Worm (Caenorhabditis elegans) whole organism, young adult: ENCODE data around the gene parn-2.

Source experiments
- B0035.1 ChIP-seq: sonication (generic microtip); optimal IDR thresholded peaks from 2 replicates; lab custom pipeline; 2016; ENCODE audit warnings: missing genetic modification characterization, mild to moderate bottlenecking, missing compliant biosample characterization, missing genotype, missing genetic modification reagents
- D2030.7 ChIP-seq: fragments of 200-800 bp; sonication (Bioruptor generic); IDR thresholded peaks from 2 replicates; pipeline ENCODE4 v1.3.6; 2022; ENCODE audit warnings: missing genetic modification reagents, missing genetic modification characterization, missing compliant biosample characterization
- F33H1.4 ChIP-seq: fragments of 200-800 bp; sonication (Bioruptor generic); IDR thresholded peaks from 2 replicates; pipeline ENCODE4 v1.3.6; 2022; ENCODE audit warnings: missing genetic modification reagents, missing genetic modification characterization, missing compliant biosample characterization
- F39B2.1 ChIP-seq: fragments of 200-800 bp; sonication (Bioruptor generic); IDR thresholded peaks from 2 replicates; pipeline ENCODE4 v1.3.6; 2022; ENCODE audit warnings: missing genetic modification reagents, missing genetic modification characterization, missing compliant biosample characterization
- F55B11.4 ChIP-seq: sonication (generic microtip); optimal IDR thresholded peaks from 2 replicates; lab custom pipeline; 2016; ENCODE audit warnings: missing compliant biosample characterization, missing genetic modification characterization, borderline replicate concordance; ENCODE audit not compliant: insufficient read depth
- K12H6.12 ChIP-seq: fragments of 200-800 bp; sonication (Bioruptor generic); optimal IDR thresholded peaks from 2 replicates; lab custom pipeline; 2018; ENCODE audit warnings: mild to moderate bottlenecking, missing genetic modification characterization, missing compliant biosample characterization
- T07F8.4 ChIP-seq: sonication (generic microtip); optimal IDR thresholded peaks from 2 replicates; lab custom pipeline; 2016; ENCODE audit warnings: mild to moderate bottlenecking, missing genetic modification characterization, moderate library complexity, missing compliant biosample characterization
- Y56A3A.18 ChIP-seq: fragments of 200-800 bp; sonication (Bioruptor generic); IDR thresholded peaks from 2 replicates; pipeline ENCODE4 v1.3.6; 2022; ENCODE audit warnings: missing genetic modification reagents, missing genetic modification characterization, missing compliant biosample characterization
- aptf-3 ChIP-seq: fragments of 200-800 bp; sonication (Bioruptor generic); IDR thresholded peaks from 2 replicates; pipeline ENCODE4 v1.3.6; 2022; ENCODE audit warnings: missing genetic modification characterization, missing compliant biosample characterization
- atf-7 ChIP-seq: sonication (generic microtip); optimal IDR thresholded peaks from 2 replicates; lab custom pipeline; 2017; ENCODE audit warnings: mild to moderate bottlenecking, missing genetic modification characterization, missing compliant biosample characterization
- athp-1 ChIP-seq: sonication (generic microtip); optimal IDR thresholded peaks from 2 replicates; lab custom pipeline; 2017; ENCODE audit warnings: mild to moderate bottlenecking, missing genetic modification characterization, missing compliant biosample characterization
- bed-1 ChIP-seq: fragments of 200-800 bp; sonication (Bioruptor generic); IDR thresholded peaks from 2 replicates; pipeline ENCODE4 v1.3.6; 2022; ENCODE audit warnings: missing genetic modification reagents, missing genetic modification characterization, missing compliant biosample characterization
- dox-1 ChIP-seq: fragments of 200-800 bp; sonication (Bioruptor generic); IDR thresholded peaks from 2 replicates; pipeline ENCODE4 v1.3.6; 2022; ENCODE audit warnings: missing genetic modification reagents, missing genetic modification characterization, missing compliant biosample characterization
- ets-4 ChIP-seq: fragments of 200-800 bp; sonication (Bioruptor generic); optimal IDR thresholded peaks from 2 replicates; lab custom pipeline; 2018; ENCODE audit warnings: mild to moderate bottlenecking, missing genetic modification characterization, missing compliant biosample characterization
- fkh-3 ChIP-seq: sonication (generic microtip); optimal IDR thresholded peaks from 2 replicates; lab custom pipeline; 2016; ENCODE audit warnings: mild to moderate bottlenecking, missing genetic modification characterization, missing compliant biosample characterization
- hlh-26 ChIP-seq: fragments of 200-800 bp; sonication (Bioruptor generic); conservative IDR thresholded peaks from 2 replicates; pipeline ENCODE4 v1.3.6; 2022; ENCODE audit warnings: missing genetic modification reagents, missing genetic modification characterization, missing compliant biosample characterization
- lsl-1 ChIP-seq: fragments of 200-800 bp; sonication (Bioruptor generic); optimal IDR thresholded peaks from 2 replicates; lab custom pipeline; 2018; ENCODE audit warnings: mild to moderate bottlenecking, missing genetic modification characterization, moderate library complexity, missing compliant biosample characterization
- mcd-1 ChIP-seq: fragments of 200-800 bp; sonication (Bioruptor generic); IDR thresholded peaks from 2 replicates; pipeline ENCODE4 v1.3.6; 2022; ENCODE audit warnings: missing genetic modification reagents, missing genetic modification characterization, missing compliant biosample characterization
- mxl-1 ChIP-seq: sonication (generic microtip); optimal IDR thresholded peaks from 2 replicates; lab custom pipeline; 2016; ENCODE audit warnings: missing genetic modification characterization, missing compliant biosample characterization
- nfyb-1 ChIP-seq: fragments of 200-800 bp; sonication (Bioruptor generic); IDR thresholded peaks from 2 replicates; pipeline ENCODE4 v1.3.6; 2022; ENCODE audit warnings: missing genetic modification reagents, missing genetic modification characterization, missing compliant biosample characterization
- nhr-120 ChIP-seq: fragments of 200-800 bp; sonication (Bioruptor generic); IDR thresholded peaks from 2 replicates; pipeline ENCODE4 v1.3.6; 2022; ENCODE audit warnings: missing genetic modification characterization, missing compliant biosample characterization
- nhr-80 ChIP-seq: sonication (generic microtip); optimal IDR thresholded peaks from 2 replicates; lab custom pipeline; 2016; ENCODE audit warnings: missing genetic modification characterization, missing compliant biosample characterization
- rcor-1 ChIP-seq: fragments of 200-800 bp; sonication (Bioruptor generic); IDR thresholded peaks from 2 replicates; pipeline ENCODE4 v1.3.6; 2022; ENCODE audit warnings: missing genetic modification reagents, missing genetic modification characterization, missing compliant biosample characterization
- rec-8 ChIP-seq, 2 experiments: sonication (generic microtip); optimal IDR thresholded peaks; 2 replicates each; lab custom pipeline; 2016; ENCODE audit warnings: mild to moderate bottlenecking in 2 of 2, missing genetic modification characterization in 2 of 2, missing genetic modification reagents in 2 of 2, missing genotype in 2 of 2, missing biosample characterization in 1 of 2, missing compliant biosample characterization in 1 of 2, moderate library complexity in 1 of 2
- sea-2 ChIP-seq: fragments of 200-800 bp; sonication (Bioruptor generic); IDR thresholded peaks from 2 replicates; pipeline ENCODE4 v1.3.6; 2022; ENCODE audit warnings: missing genetic modification characterization, missing compliant biosample characterization
- snpc-1.3 ChIP-seq: sonication (generic microtip); optimal IDR thresholded peaks from 2 replicates; lab custom pipeline; 2017; ENCODE audit warnings: missing genetic modification characterization, mild to moderate bottlenecking, missing compliant biosample characterization, antibody characterized with exemption, moderate library complexity, missing genotype, missing genetic modification reagents; ENCODE audit not compliant: insufficient read depth
- somi-1 ChIP-seq: fragments of 200-800 bp; sonication (Bioruptor generic); optimal IDR thresholded peaks from 2 replicates; lab custom pipeline; 2018; ENCODE audit warnings: mild to moderate bottlenecking, missing genetic modification characterization, missing compliant biosample characterization
- tbp1 ChIP-seq: fragments of 200-800 bp; sonication (Bioruptor generic); optimal IDR thresholded peaks from 2 replicates; lab custom pipeline; 2018; ENCODE audit warnings: mild to moderate bottlenecking, missing genetic modification characterization, missing compliant biosample characterization
- tlf-1 ChIP-seq: fragments of 200-800 bp; sonication (Bioruptor generic); optimal IDR thresholded peaks from 2 replicates; lab custom pipeline; 2018; ENCODE audit warnings: mild to moderate bottlenecking, missing genetic modification characterization, missing compliant biosample characterization
- zfh-2 ChIP-seq: fragments of 200-800 bp; sonication (Bioruptor generic); conservative IDR thresholded peaks from 2 replicates; pipeline ENCODE4 v1.3.6; 2022; ENCODE audit warnings: missing genetic modification reagents, missing genetic modification characterization, missing compliant biosample characterization
- zim-3 ChIP-seq: sonication (generic microtip); optimal IDR thresholded peaks from 2 replicates; lab custom pipeline; 2017; ENCODE audit warnings: mild to moderate bottlenecking, missing genetic modification characterization, moderate library complexity, missing compliant biosample characterization
- ztf-18 ChIP-seq: sonication (generic microtip); optimal IDR thresholded peaks from 2 replicates; lab custom pipeline; 2016; ENCODE audit warnings: missing genotype, mild to moderate bottlenecking, missing genetic modification characterization, missing compliant biosample characterization
- ztf-28 ChIP-seq: fragments of 200-800 bp; sonication (Bioruptor generic); IDR thresholded peaks from 2 replicates; pipeline ENCODE4 v1.3.6; 2022; ENCODE audit warnings: missing genetic modification reagents, missing genetic modification characterization, missing compliant biosample characterization
- ztf-3 ChIP-seq: fragments of 200-800 bp; sonication (Bioruptor generic); optimal IDR thresholded peaks from 2 replicates; lab custom pipeline; 2018; ENCODE audit warnings: mild to moderate bottlenecking, missing genetic modification characterization, missing compliant biosample characterization

parn-2 gene

ce11 chrII:12266797-12267196 is 10.4 kb upstream of the parn-2 start:
- TF ChIP-seq bed-1 (GFP tag; lab: Robert Waterston, UW) (no peak), ztf-28 (GFP tag; lab: Robert Waterston, UW) (no peak), F55B11.4 (tag; lab: Kevin White, UChicago) (no peak), athp-1 (tag; lab: Kevin White, UChicago) (no peak), hlh-26 (GFP tag; lab: Robert Waterston, UW) (no peak), fkh-3 (no peak), B0035.1 (no peak), rcor-1 (GFP tag; lab: Robert Waterston, UW) (no peak), mcd-1 (GFP tag; lab: Robert Waterston, UW) (no peak)

ce11 chrII:12266145-12266544 is 9.7 kb upstream of the parn-2 start, which contains the start of gene tric-1B.1:
Gene tric-1B.1, minus strand, starts transcription at chrII:12266245.
- TF ChIP-seq atf-7 (tag; lab: Kevin White, UChicago): no peak
- TF ChIP-seq T07F8.4 (tag; lab: Kevin White, UChicago): no peak

DNA sequence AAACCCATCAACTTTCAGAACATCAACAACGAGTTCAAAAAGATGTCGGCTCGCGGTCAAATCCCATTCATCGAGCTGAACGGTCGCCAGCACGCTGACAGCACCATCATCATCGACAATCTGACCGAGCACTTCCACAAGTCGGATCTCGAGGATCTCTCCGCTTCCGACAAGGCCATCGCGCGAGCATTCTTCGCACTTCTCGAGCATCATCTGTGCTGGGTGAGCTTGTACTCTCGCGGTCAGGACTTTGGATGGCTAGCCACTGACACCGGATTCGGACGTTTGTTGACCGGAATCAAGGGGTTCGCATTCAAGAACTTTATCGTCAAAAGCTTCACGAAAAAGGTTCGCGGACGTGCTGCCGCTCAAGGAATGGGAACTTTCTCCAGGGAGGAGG is 8.4 kb upstream of the parn-2 start:
- TF ChIP-seq zfh-2 (GFP tag; lab: Robert Waterston, UW): peak; percentile 66
- TF ChIP-seq snpc-1.3: no peak
- no peak for TF ChIP-seq sea-2 (GFP tag; lab: Robert Waterston, UW)
- no peak for TF ChIP-seq mxl-1 (tag; lab: Kevin White, UChicago)
- TF ChIP-seq somi-1: no peak
- no peak for TF ChIP-seq tbp1 (GFP tag; lab: Kevin White, UChicago)
- TF ChIP-seq, all 124 proteins: peak for 1

DNA sequence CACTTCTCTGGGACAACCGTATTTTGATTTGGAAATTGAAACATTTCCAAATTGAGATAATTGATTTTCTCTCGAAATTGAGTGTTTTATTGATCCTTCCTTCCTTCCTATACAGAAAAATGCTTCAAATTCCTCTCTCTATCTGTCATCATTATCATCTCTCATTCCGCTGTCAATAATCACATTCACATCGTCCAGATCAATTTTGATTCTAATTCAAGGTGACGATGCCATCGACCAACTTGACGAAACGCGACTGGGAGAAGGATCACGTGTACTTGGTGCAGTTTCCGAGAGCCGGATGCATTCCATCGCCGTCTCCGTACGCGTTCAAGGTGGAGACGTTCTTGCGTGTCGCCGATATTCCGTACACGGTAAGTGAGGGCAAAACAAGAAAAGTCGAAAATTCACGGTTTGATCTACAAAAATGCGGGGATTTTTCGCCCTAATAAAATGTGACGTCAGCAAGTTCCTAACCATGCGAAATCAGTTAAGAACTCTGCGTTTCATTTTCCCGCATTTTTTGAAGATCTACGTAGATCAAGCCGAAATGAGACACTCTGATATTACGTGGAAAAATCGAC is 7.6 kb upstream of the parn-2 start, which contains the start of gene faxc-1:
TSS of gene faxc-1 (plus strand) at position 222 of the 584 bp plus-strand sequence.
- TF ChIP-seq zim-3 (tag; lab: Kevin White, UChicago) (no peak), hlh-26 (GFP tag; lab: Robert Waterston, UW) (no peak), D2030.7 (GFP tag; lab: Robert Waterston, UW) (no peak), ztf-3 (GFP tag; lab: Kevin White, UChicago) (no peak), Y56A3A.18 (GFP tag; lab: Robert Waterston, UW) (no peak), ztf-18 (tag; lab: Kevin White, UChicago) (no peak), nhr-120 (GFP tag; lab: Robert Waterston, UW) (no peak), ztf-28 (GFP tag; lab: Robert Waterston, UW) (no peak), nfyb-1 (GFP tag; lab: Robert Waterston, UW) (no peak), rec-8 (tag; optimal IDR thresholded peaks at IDR 0.05; lab: Kevin White, UChicago) (no peak), nhr-80 (tag; lab: Kevin White, UChicago) (no peak), K12H6.12 (tag; lab: Kevin White, UChicago) (no peak), lsl-1 (no peak), F33H1.4 (GFP tag; lab: Robert Waterston, UW) (no peak), dox-1 (no peak), ets-4 (GFP tag; lab: Kevin White, UChicago) (no peak), F39B2.1 (GFP tag; lab: Robert Waterston, UW) (no peak), rcor-1 (GFP tag; lab: Robert Waterston, UW) (no peak), aptf-3 (GFP tag; lab: Robert Waterston, UW) (no peak), tlf-1 (GFP tag; lab: Kevin White, UChicago) (no peak)
